Worm (Caenorhabditis elegans): ENCODE measurements around the gene pqn-92.

- TF ChIP-seq T22C8.4 (GFP tag; IDR thresholded peaks at IDR 0.05) (no peak), ztf-29 (GFP tag; IDR thresholded peaks at IDR 0.05) (no peak)
These were observed 26.7 kb downstream of the pqn-92 start for ce11 chrIII:12334268-12334667.

Data from whole organism, midembryonic.